Fruit fly (Drosophila melanogaster) whole organism, pupa: ENCODE measurements around the gene CG6398.

Experiments used
- CG10348 ChIP-seq: fragments of 200-800 bp; sonication (Bioruptor generic); IDR thresholded peaks from 2 replicates; pipeline ENCODE4 v1.3.6; 2022; ENCODE audit warnings: missing biosample characterization, missing genetic modification characterization
- CG12605 ChIP-seq: fragments of 200-800 bp; sonication (Bioruptor generic); IDR thresholded peaks from 2 replicates; pipeline ENCODE4 v1.3.6; 2022; ENCODE audit warnings: missing biosample characterization, missing genetic modification characterization
- CG13204 ChIP-seq: fragments of 200-800 bp; sonication (Bioruptor generic); optimal IDR thresholded peaks from 2 replicates; lab custom pipeline; 2018; ENCODE audit warnings: missing biosample characterization, mild to moderate bottlenecking, missing genetic modification characterization, moderate library complexity
- CG14655 ChIP-seq: fragments of 200-800 bp; sonication (Bioruptor generic); optimal IDR thresholded peaks from 3 replicates; lab custom pipeline; 2017; ENCODE audit warnings: mild to moderate bottlenecking, missing biosample characterization, missing genetic modification reagents, missing genetic modification characterization
- CG15710 ChIP-seq: fragments of 200-800 bp; sonication (Bioruptor generic); optimal IDR thresholded peaks from 2 replicates; lab custom pipeline; 2018; ENCODE audit warnings: missing biosample characterization, mild to moderate bottlenecking, missing genetic modification characterization, moderate library complexity
- CG17806 ChIP-seq: fragments of 200-800 bp; sonication (Bioruptor generic); optimal IDR thresholded peaks from 2 replicates; lab custom pipeline; 2018; ENCODE audit warnings: missing biosample characterization, mild to moderate bottlenecking, missing genetic modification characterization, moderate library complexity
- CG32121 ChIP-seq: fragments of 200-800 bp; sonication (Bioruptor generic); IDR thresholded peaks from 2 replicates; pipeline ENCODE4 v1.3.6; 2022; ENCODE audit warnings: missing biosample characterization, missing genetic modification characterization
- CG34367 ChIP-seq: fragments of 200-800 bp; sonication (Bioruptor generic); optimal IDR thresholded peaks from 2 replicates; lab custom pipeline; 2018; ENCODE audit warnings: missing biosample characterization, mild to moderate bottlenecking, missing genetic modification characterization
- CG4496 ChIP-seq: fragments of 200-800 bp; sonication (Bioruptor generic); IDR thresholded peaks from 3 replicates; pipeline ENCODE4 v1.3.6; 2022; ENCODE audit warnings: missing biosample characterization, missing genetic modification characterization
- CG8159 ChIP-seq: fragments of 200-800 bp; sonication (Bioruptor generic); optimal IDR thresholded peaks from 3 replicates; lab custom pipeline; 2018; ENCODE audit warnings: missing biosample characterization, mild to moderate bottlenecking, missing genetic modification characterization, moderate library complexity
- CG8301 ChIP-seq: fragments of 200-800 bp; sonication (Bioruptor generic); optimal IDR thresholded peaks from 2 replicates; lab custom pipeline; 2018; ENCODE audit warnings: missing biosample characterization, mild to moderate bottlenecking, missing genetic modification characterization
- CG9948 ChIP-seq: fragments of 200-800 bp; sonication (Bioruptor generic); optimal IDR thresholded peaks from 2 replicates; lab custom pipeline; 2018; ENCODE audit warnings: missing biosample characterization, mild to moderate bottlenecking, missing genetic modification characterization, moderate library complexity
- D1 ChIP-seq: fragments of 200-800 bp; sonication (Bioruptor generic); optimal IDR thresholded peaks from 2 replicates; lab custom pipeline; 2018; ENCODE audit warnings: missing biosample characterization, mild to moderate bottlenecking, missing genetic modification characterization, moderate library complexity
- EcR ChIP-seq: fragments of 200-800 bp; sonication (Bioruptor generic); optimal IDR thresholded peaks from 3 replicates; lab custom pipeline; 2019; ENCODE audit warnings: missing biosample characterization, missing genetic modification characterization, mild to moderate bottlenecking, moderate library complexity, missing genetic modification reagents
- Ets98B ChIP-seq: fragments of 200-800 bp; sonication (Bioruptor generic); IDR thresholded peaks from 2 replicates; pipeline ENCODE4 v1.3.6; 2022; ENCODE audit warnings: missing biosample characterization, missing genetic modification characterization
- Pif1A ChIP-seq: fragments of 200-800 bp; sonication (Bioruptor generic); optimal IDR thresholded peaks from 3 replicates; lab custom pipeline; 2016; ENCODE audit warnings: missing biosample characterization, missing genetic modification characterization
- Pif1B ChIP-seq: fragments of 200-800 bp; sonication (Bioruptor generic); optimal IDR thresholded peaks from 3 replicates; lab custom pipeline; 2016; ENCODE audit warnings: missing biosample characterization, missing genetic modification characterization
- Snoo ChIP-seq: fragments of 200-800 bp; sonication (Bioruptor generic); optimal IDR thresholded peaks from 3 replicates; lab custom pipeline; 2017; ENCODE audit warnings: missing biosample characterization, mild to moderate bottlenecking, missing genetic modification characterization, inconsistent platforms
- fd96Ca ChIP-seq: fragments of 200-800 bp; sonication (Bioruptor generic); IDR thresholded peaks from 3 replicates; pipeline ENCODE4 v1.3.6; 2022; ENCODE audit warnings: missing biosample characterization, missing genetic modification characterization
- gl ChIP-seq: fragments of 200-800 bp; sonication (Bioruptor generic); optimal IDR thresholded peaks from 2 replicates; lab custom pipeline; 2018; ENCODE audit warnings: missing biosample characterization, mild to moderate bottlenecking, missing genetic modification characterization
- rn ChIP-seq: fragments of 200-800 bp; sonication (Bioruptor generic); IDR thresholded peaks from 2 replicates; pipeline ENCODE4 v1.3.6; 2022; ENCODE audit warnings: missing biosample characterization, missing genetic modification characterization

Gene CG6398

DNA sequence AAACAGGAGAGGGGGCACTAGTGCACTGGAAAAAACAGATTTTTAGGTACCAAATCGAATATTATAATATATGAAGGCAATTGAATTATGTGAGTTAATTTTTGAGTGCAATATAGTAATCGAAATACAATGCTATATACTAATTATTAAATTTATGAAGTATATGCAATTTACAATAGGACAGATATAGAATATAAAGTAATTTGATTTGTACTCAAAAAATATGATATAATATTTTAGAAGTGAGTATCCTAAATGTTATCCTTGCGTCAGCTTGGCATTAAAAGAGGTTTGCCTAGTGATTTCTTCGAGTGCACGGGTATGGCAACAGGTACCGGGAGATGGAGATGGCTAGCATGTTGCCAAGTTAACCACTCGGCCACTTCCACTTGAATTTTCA, 23.7 kb upstream of the CG6398 start:
- TF ChIP-seq CG13204 (GFP tag; lab: Kevin White, UChicago) (no peak), fd96Ca (GFP tag; lab: Robert Waterston, UW) (no peak), CG8159 (tag; lab: Kevin White, UChicago) (peak; percentile 76), rn (GFP tag; lab: Robert Waterston, UW) (no peak), CG9948 (tag; lab: Kevin White, UChicago) (peak; percentile 70), Snoo (tag; lab: Kevin White, UChicago) (peak; percentile 29), CG8301 (tag; lab: Kevin White, UChicago) (peak; percentile 49), CG17806 (tag; lab: Kevin White, UChicago) (peak; percentile 59), D1 (peak; percentile 23), Pif1B (peak; percentile 37), CG15710 (tag; lab: Kevin White, UChicago) (peak; percentile 69), CG34367 (tag; lab: Kevin White, UChicago) (peak; percentile 53), EcR (GFP tag; lab: Kevin White, UChicago) (no peak), CG14655 (GFP tag; lab: Kevin White, UChicago) (peak; percentile 70), CG10348 (GFP tag; lab: Robert Waterston, UW) (no peak)
- TF ChIP-seq, all 21 proteins: peak for 10

DNA sequence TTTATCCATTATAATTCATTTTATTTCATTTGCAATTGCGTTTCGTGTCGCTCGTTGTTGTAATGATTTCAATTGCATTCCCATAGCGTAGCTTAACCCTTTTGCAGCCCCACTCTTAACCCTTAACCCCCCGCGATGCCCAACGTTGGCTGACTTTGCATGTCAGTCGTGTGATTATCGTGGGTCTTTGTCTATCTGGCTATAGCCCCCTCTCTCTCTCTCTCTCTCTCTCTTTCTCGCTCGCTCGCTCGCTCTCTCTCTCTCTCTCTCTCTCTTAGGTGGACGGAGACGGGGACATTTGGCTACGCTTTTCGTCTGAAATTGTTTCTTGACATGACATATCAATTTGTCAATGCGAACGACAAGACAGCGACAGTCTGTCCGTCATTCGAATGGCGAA, 18.4 kb upstream of the CG6398 start:
- no peak for TF ChIP-seq CG34367 (tag; lab: Kevin White, UChicago)
- TF ChIP-seq fd96Ca (GFP tag; lab: Robert Waterston, UW): no peak
- no peak for TF ChIP-seq D1
- no peak for TF ChIP-seq Pif1B
- TF ChIP-seq CG4496 (GFP tag; lab: Robert Waterston, UW): no peak
- TF ChIP-seq CG9948 (tag; lab: Kevin White, UChicago): no peak
- TF ChIP-seq rn (GFP tag; lab: Robert Waterston, UW): no peak
- TF ChIP-seq CG14655 (GFP tag; lab: Kevin White, UChicago): no peak
- no peak for TF ChIP-seq CG32121
- TF ChIP-seq CG8301 (tag; lab: Kevin White, UChicago): no peak
- TF ChIP-seq CG8159 (tag; lab: Kevin White, UChicago): no peak
- TF ChIP-seq Pif1A (GFP tag; lab: Kevin White, UChicago): no peak
- no peak for TF ChIP-seq CG12605
- TF ChIP-seq CG17806 (tag; lab: Kevin White, UChicago): no peak
- TF ChIP-seq CG15710 (tag; lab: Kevin White, UChicago): no peak
- TF ChIP-seq CG13204 (GFP tag; lab: Kevin White, UChicago): no peak
- TF ChIP-seq gl (tag; lab: Kevin White, UChicago): no peak

DNA sequence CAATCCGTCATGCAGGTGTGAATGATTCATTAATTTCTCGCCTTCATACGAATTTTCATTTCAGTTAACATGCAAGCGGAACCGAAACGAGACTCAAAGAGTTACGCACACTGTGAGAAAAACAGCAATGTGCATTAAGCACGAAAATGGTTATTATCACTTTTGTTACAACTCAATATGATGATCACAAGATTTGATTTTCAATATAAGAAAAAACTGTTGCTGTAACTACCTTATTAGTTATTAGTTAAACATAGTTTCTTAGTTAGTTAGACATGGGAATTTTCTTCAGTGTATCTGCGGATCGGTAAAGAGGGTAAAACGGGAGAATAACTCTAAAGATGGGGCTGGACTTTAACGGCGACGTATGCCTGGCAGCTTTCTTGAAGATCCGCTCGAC, 15.8 kb upstream of the CG6398 start:
- TF ChIP-seq Ets98B (GFP tag; lab: Robert Waterston, UW) (no peak), EcR (GFP tag; lab: Kevin White, UChicago) (no peak), Pif1A (GFP tag; lab: Kevin White, UChicago) (peak; percentile 15), CG14655 (GFP tag; lab: Kevin White, UChicago) (no peak), Snoo (tag; lab: Kevin White, UChicago) (peak; percentile 34), rn (GFP tag; lab: Robert Waterston, UW) (no peak), CG8301 (tag; lab: Kevin White, UChicago) (peak; percentile 1), fd96Ca (GFP tag; lab: Robert Waterston, UW) (no peak), gl (tag; lab: Kevin White, UChicago) (no peak), CG12605 (no peak), CG15710 (tag; lab: Kevin White, UChicago) (peak; percentile 46), Pif1B (no peak), CG9948 (tag; lab: Kevin White, UChicago) (peak; percentile 43), D1 (peak; percentile 4), CG32121 (no peak), CG10348 (GFP tag; lab: Robert Waterston, UW) (no peak), CG8159 (tag; lab: Kevin White, UChicago) (peak; percentile 65), CG17806 (tag; lab: Kevin White, UChicago) (peak; percentile 50), CG34367 (tag; lab: Kevin White, UChicago) (peak; percentile 46), CG13204 (GFP tag; lab: Kevin White, UChicago) (no peak), CG4496 (GFP tag; lab: Robert Waterston, UW) (no peak)
- TF ChIP-seq, all 21 proteins: peak for 9

DNA sequence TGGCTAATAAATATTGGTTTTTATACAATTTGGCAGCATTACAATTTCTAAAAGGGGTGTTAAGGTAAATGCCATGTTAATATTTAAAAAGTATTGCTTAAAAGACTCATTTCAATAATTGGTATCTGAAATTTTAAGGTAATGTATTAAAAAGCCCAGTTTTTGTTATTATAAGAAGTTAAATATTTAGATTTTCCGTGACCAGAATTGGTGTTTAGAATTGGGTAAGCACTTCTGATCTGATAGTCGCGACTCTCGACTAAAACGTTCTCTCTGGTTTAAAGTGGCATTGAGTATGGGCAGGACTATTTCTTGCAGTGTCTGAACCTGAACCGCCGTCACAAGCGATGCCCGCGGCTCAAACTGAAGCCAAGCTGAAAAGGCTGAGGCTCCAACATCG, 14.2 kb upstream of the CG6398 start:
- TF ChIP-seq CG34367 (tag; lab: Kevin White, UChicago) (peak; percentile 1), CG4496 (GFP tag; lab: Robert Waterston, UW) (no peak), fd96Ca (GFP tag; lab: Robert Waterston, UW) (no peak), CG14655 (GFP tag; lab: Kevin White, UChicago) (no peak), Pif1B (no peak), CG8301 (tag; lab: Kevin White, UChicago) (peak; percentile 9), CG10348 (GFP tag; lab: Robert Waterston, UW) (no peak), EcR (GFP tag; lab: Kevin White, UChicago) (no peak), D1 (no peak), CG9948 (tag; lab: Kevin White, UChicago) (peak; percentile 36), gl (tag; lab: Kevin White, UChicago) (no peak), CG8159 (tag; lab: Kevin White, UChicago) (peak; percentile 53), rn (GFP tag; lab: Robert Waterston, UW) (no peak), CG15710 (tag; lab: Kevin White, UChicago) (peak; percentile 37), Pif1A (GFP tag; lab: Kevin White, UChicago) (no peak), CG17806 (tag; lab: Kevin White, UChicago) (peak; percentile 26), Ets98B (GFP tag; lab: Robert Waterston, UW) (no peak), Snoo (tag; lab: Kevin White, UChicago) (peak; percentile 27), CG12605 (no peak), CG13204 (GFP tag; lab: Kevin White, UChicago) (no peak), CG32121 (no peak)

DNA sequence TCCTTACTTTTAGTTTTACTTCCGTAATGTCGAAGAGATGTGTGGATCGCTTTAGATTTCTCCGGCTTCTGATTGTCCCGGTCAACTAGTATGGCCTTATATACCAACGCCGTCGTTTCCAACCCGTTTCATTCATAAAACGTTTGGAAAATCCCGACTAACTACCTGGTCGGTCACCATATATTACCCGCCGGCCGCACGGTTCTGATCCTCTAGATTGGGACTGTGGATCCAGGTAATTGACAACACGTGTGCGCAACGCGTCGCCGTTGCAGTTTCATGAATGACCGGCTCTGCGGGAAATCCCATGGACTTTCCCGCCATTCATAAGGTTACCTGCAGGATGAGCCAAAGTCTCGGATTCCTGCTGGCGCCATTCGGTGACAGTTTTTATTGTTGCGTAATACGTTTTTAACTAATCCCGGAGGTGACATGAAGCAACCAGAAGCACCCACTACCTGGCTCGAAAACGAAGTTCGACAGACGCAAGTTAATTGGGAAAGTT, 10.9 kb upstream of the CG6398 start, which contains the start of gene CG12986:
TSS of gene CG12986 (minus strand) at position 51 of the 505 bp plus-strand sequence.
- TF ChIP-seq CG14655 (GFP tag; lab: Kevin White, UChicago): no peak
- no peak for TF ChIP-seq Pif1B
- TF ChIP-seq CG10348 (GFP tag; lab: Robert Waterston, UW): no peak
- TF ChIP-seq CG8301 (tag; lab: Kevin White, UChicago): no peak
- TF ChIP-seq Ets98B (GFP tag; lab: Robert Waterston, UW): no peak
- TF ChIP-seq CG34367 (tag; lab: Kevin White, UChicago): no peak
- no peak for TF ChIP-seq rn (GFP tag; lab: Robert Waterston, UW)
- no peak for TF ChIP-seq Snoo (tag; lab: Kevin White, UChicago)
- TF ChIP-seq Pif1A (GFP tag; lab: Kevin White, UChicago): no peak
- TF ChIP-seq CG13204 (GFP tag; lab: Kevin White, UChicago): no peak
- TF ChIP-seq D1: no peak
- TF ChIP-seq gl (tag; lab: Kevin White, UChicago): no peak
- TF ChIP-seq, all 21 proteins: peak for 0
